Fruit fly (Drosophila melanogaster): ENCODE measurements around the gene Grik.
A peak's percentile ranks its signal among the peaks of the same experiment; 100 is the strongest.

The Grik gene

DNA sequence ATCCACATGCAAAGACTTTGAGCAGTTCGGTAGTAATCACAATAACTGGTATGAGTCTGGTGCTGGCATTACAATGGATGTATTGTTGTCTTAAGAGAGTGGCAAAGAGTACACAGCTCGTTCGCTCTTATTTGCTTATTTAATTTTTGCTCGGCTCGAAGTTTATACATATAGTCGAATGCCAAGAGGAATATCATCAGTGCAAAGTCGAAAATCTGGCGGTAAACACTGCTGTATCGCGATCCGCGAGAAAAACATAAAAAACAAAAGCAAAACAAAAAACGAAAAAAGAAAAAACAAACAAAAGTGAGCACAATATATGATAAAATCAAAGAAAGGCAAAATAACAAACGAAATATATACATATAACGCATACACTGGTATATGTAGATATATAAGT, 12.3 kb downstream of the Grik start, which contains the start of gene hdly (continued):
- TF ChIP-seq br (GFP tag; optimal IDR thresholded peaks at IDR 0.05) (peak; percentile 64), fru (GFP tag; optimal IDR thresholded peaks at IDR 0.05) (peak; percentile 75), OdsH (GFP tag; optimal IDR thresholded peaks at IDR 0.05) (peak; percentile 48), lola (GFP tag; optimal IDR thresholded peaks at IDR 0.05) (no peak), CG9705 (GFP tag; optimal IDR thresholded peaks at IDR 0.05) (peak; percentile 79), N (GFP tag; optimal IDR thresholded peaks at IDR 0.05) (no peak), sv (GFP tag; optimal IDR thresholded peaks at IDR 0.05) (no peak), rgr (GFP tag; optimal IDR thresholded peaks at IDR 0.05) (peak; percentile 70), tai (GFP tag; optimal IDR thresholded peaks at IDR 0.05) (peak; percentile 3), HLH106 (tag; optimal IDR thresholded peaks at IDR 0.05) (peak; percentile 72), Rel (GFP tag; optimal IDR thresholded peaks at IDR 0.05) (peak; percentile 89), Rel (tag; optimal IDR thresholded peaks at IDR 0.05) (peak; percentile 75), woc (GFP tag; optimal IDR thresholded peaks at IDR 0.05) (peak; percentile 5), Jra (GFP tag; optimal IDR thresholded peaks at IDR 0.05) (peak; percentile 66)

DNA sequence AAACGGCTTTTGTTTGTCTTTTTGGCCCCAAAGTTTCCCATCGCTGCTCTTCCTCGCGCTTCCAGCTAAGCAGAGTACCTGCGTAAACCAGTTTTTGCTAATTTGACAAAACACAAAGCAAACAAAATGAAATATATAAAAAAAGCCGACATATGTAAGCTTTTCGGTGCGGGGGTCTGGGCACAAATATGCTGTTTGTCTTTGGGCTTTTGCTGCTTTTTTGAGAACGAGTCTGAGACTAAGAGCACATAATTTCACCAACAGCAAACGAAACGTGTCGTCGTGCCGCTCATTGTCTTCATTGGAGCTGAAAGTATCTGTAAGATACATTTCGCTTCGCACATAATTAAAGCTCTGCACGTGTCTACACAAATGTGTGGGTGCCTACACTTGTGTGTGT, 14.1 kb downstream of the Grik start:
- TF ChIP-seq Vsx2 (GFP tag; optimal IDR thresholded peaks at IDR 0.05; ENCODE audit: partially characterized antibody) (peak; percentile 7), CrebA (GFP tag; optimal IDR thresholded peaks at IDR 0.05; ENCODE audit: borderline replicate concordance) (peak; percentile 38), Dif (GFP tag; optimal IDR thresholded peaks at IDR 0.05; ENCODE audit: partially characterized antibody) (peak; percentile 7), dl (GFP tag; optimal IDR thresholded peaks at IDR 0.05; ENCODE audit: insufficient read depth in 1 of 2, partially characterized antibody in 2 of 2) (peak in 1 of 2 experiments; percentile 23), Jra (GFP tag; optimal IDR thresholded peaks at IDR 0.05) (no peak), psq (GFP tag; optimal IDR thresholded peaks at IDR 0.05) (peak; percentile 12), N (GFP tag; optimal IDR thresholded peaks at IDR 0.05) (no peak), CG9705 (GFP tag; optimal IDR thresholded peaks at IDR 0.05) (no peak), rgr (GFP tag; optimal IDR thresholded peaks at IDR 0.05) (no peak), jim (GFP tag; optimal IDR thresholded peaks at IDR 0.05) (peak; percentile 37), tai (GFP tag; optimal IDR thresholded peaks at IDR 0.05) (no peak), Rel (GFP tag; optimal IDR thresholded peaks at IDR 0.05) (no peak), Rel (tag; optimal IDR thresholded peaks at IDR 0.05) (no peak), OdsH (GFP tag; optimal IDR thresholded peaks at IDR 0.05) (peak; percentile 31), lola (GFP tag; optimal IDR thresholded peaks at IDR 0.05) (no peak)

- TF ChIP-seq sv (GFP tag; optimal IDR thresholded peaks at IDR 0.05): no peak
- TF ChIP-seq Abd-B (GFP tag; optimal IDR thresholded peaks at IDR 0.05): no peak
- no peak for TF ChIP-seq br (GFP tag; optimal IDR thresholded peaks at IDR 0.05)
- no peak for TF ChIP-seq sage (GFP tag; optimal IDR thresholded peaks at IDR 0.05)
- TF ChIP-seq Myc (optimal IDR thresholded peaks at IDR 0.05): no peak
- TF ChIP-seq N (GFP tag; optimal IDR thresholded peaks at IDR 0.05): no peak
- TF ChIP-seq Sp1 (GFP tag; optimal IDR thresholded peaks at IDR 0.05): no peak
- no peak for TF ChIP-seq CG9705 (GFP tag; optimal IDR thresholded peaks at IDR 0.05)
- TF ChIP-seq dsf (GFP tag; optimal IDR thresholded peaks at IDR 0.05; ENCODE audit: borderline replicate concordance): no peak
- no peak for TF ChIP-seq Mio (GFP tag; optimal IDR thresholded peaks at IDR 0.05)
- TF ChIP-seq usp (GFP tag; optimal IDR thresholded peaks at IDR 0.05): no peak
- TF ChIP-seq CG32264 (GFP tag; optimal IDR thresholded peaks at IDR 0.05): no peak
- no peak for TF ChIP-seq woc (GFP tag; optimal IDR thresholded peaks at IDR 0.05)
- TF ChIP-seq tai (GFP tag; optimal IDR thresholded peaks at IDR 0.05): no peak
- TF ChIP-seq HLH106 (tag; optimal IDR thresholded peaks at IDR 0.05): no peak
Observed at dm6 chr3R:20945463-20945862, 43.7 kb downstream of the Grik start, which contains the start of gene CG31191. Gene CG31191 (minus strand): TSS chr3R:20945530.

dm6 chr3R:20946774-20947173, 45.0 kb downstream of the Grik start:
- TF ChIP-seq Rel (GFP tag; optimal IDR thresholded peaks at IDR 0.05) (no peak), Rel (tag; optimal IDR thresholded peaks at IDR 0.05) (no peak), Dfd (GFP tag; optimal IDR thresholded peaks at IDR 0.05) (no peak), Vsx2 (GFP tag; optimal IDR thresholded peaks at IDR 0.05; ENCODE audit: partially characterized antibody) (no peak), brk (GFP tag; optimal IDR thresholded peaks at IDR 0.05) (no peak), sv (GFP tag; optimal IDR thresholded peaks at IDR 0.05) (no peak), Hr83 (GFP tag; optimal IDR thresholded peaks at IDR 0.05; ENCODE audit: poor library complexity, severe bottlenecking) (no peak), N (GFP tag; optimal IDR thresholded peaks at IDR 0.05) (no peak), psq (GFP tag; optimal IDR thresholded peaks at IDR 0.05) (no peak), OdsH (GFP tag; optimal IDR thresholded peaks at IDR 0.05) (no peak), h (GFP tag; optimal IDR thresholded peaks at IDR 0.05) (no peak), dl (GFP tag; optimal IDR thresholded peaks at IDR 0.05; ENCODE audit: insufficient read depth in 1 of 2, partially characterized antibody in 2 of 2) (no peak), Sp1 (GFP tag; optimal IDR thresholded peaks at IDR 0.05) (no peak), Hr78 (GFP tag; optimal IDR thresholded peaks at IDR 0.05) (no peak), sage (GFP tag; optimal IDR thresholded peaks at IDR 0.05) (no peak)
